Worm (Caenorhabditis elegans): Measurements from ENCODE around the gene F38B7.3.

F38B7.3 gene

ce11 chrV:11513432-11513831, 35.5 kb upstream of the F38B7.3 start, which contains the start of gene C55A6.3:
C55A6.3 (minus strand) TSS chrV:11513532.
- TF ChIP-seq lin-13 (GFP tag; optimal IDR thresholded peaks at IDR 0.05) (no peak), unc-62 (GFP tag; optimal IDR thresholded peaks at IDR 0.05 in 1 of 2) (peak in 1 of 2 experiments; percentile 34), unc-62 (tag; optimal IDR thresholded peaks at IDR 0.05) (no peak), daf-16 (GFP tag; optimal IDR thresholded peaks at IDR 0.05) (no peak), daf-16 (tag; optimal IDR thresholded peaks at IDR 0.05) (peak; percentile 9)

- no peak for TF ChIP-seq daf-16 (GFP tag; optimal IDR thresholded peaks at IDR 0.05)
- TF ChIP-seq daf-16 (tag; optimal IDR thresholded peaks at IDR 0.05): peak; percentile 15
- no peak for TF ChIP-seq zag-1 (tag; optimal IDR thresholded peaks at IDR 0.05)
- no peak for TF ChIP-seq Y105C5A.15 (GFP tag; IDR thresholded peaks at IDR 0.05)
- TF ChIP-seq nhr-28 (tag; optimal IDR thresholded peaks at IDR 0.05): peak; percentile 81
- peak; percentile 4 for TF ChIP-seq pqm-1 (tag; optimal IDR thresholded peaks at IDR 0.05)
Observed at ce11 chrV:11514677-11515076, 34.2 kb upstream of the F38B7.3 start, which contains the start of gene C55A6.6. C55A6.6 (minus strand) TSS chrV:11514737.

ce11 chrV:11515145-11515544, 33.8 kb upstream of the F38B7.3 start:
- TF ChIP-seq unc-62 (GFP tag; optimal IDR thresholded peaks at IDR 0.05 in 1 of 2) (peak in 1 of 2 experiments; percentile 98), unc-62 (tag; optimal IDR thresholded peaks at IDR 0.05) (no peak), lir-3 (tag; optimal IDR thresholded peaks at IDR 0.05) (no peak)

- TF ChIP-seq madf-5 (GFP tag; IDR thresholded peaks at IDR 0.05): no peak
- TF ChIP-seq nhr-28 (tag; optimal IDR thresholded peaks at IDR 0.05): peak; percentile 76
- TF ChIP-seq D1046.2 (GFP tag; IDR thresholded peaks at IDR 0.05): no peak
- no peak for TF ChIP-seq daf-16 (GFP tag; optimal IDR thresholded peaks at IDR 0.05)
- peak; percentile 44 for TF ChIP-seq daf-16 (tag; optimal IDR thresholded peaks at IDR 0.05)
- TF ChIP-seq nhr-25 (tag; optimal IDR thresholded peaks at IDR 0.05; ENCODE audit: borderline replicate concordance, insufficient read depth): no peak
Observed at ce11 chrV:11516141-11516591, 32.7 kb upstream of the F38B7.3 start, which contains the start of gene sdz-8. sdz-8 (minus strand) TSS chrV:11516191.

- TF ChIP-seq nhr-10 (tag; optimal IDR thresholded peaks at IDR 0.05) (no peak), ceh-32 (tag; optimal IDR thresholded peaks at IDR 0.05; ENCODE audit: poor library complexity) (no peak), ctbp-1 (GFP tag; IDR thresholded peaks at IDR 0.05) (no peak), mep-1 (tag; optimal IDR thresholded peaks at IDR 0.05) (no peak), ceh-44 (GFP tag; IDR thresholded peaks at IDR 0.05) (no peak), daf-16 (GFP tag; optimal IDR thresholded peaks at IDR 0.05) (no peak), daf-16 (tag; optimal IDR thresholded peaks at IDR 0.05) (no peak), saeg-2 (GFP tag; IDR thresholded peaks at IDR 0.05) (no peak)
Observed at ce11 chrV:11517789-11518188, 31.1 kb upstream of the F38B7.3 start, which contains the start of gene C55A6.4. C55A6.4 (minus strand) TSS chrV:11517889.

ce11 chrV:11520215-11520614, 28.7 kb upstream of the F38B7.3 start, which contains the start of the genes C55A6.11 and C55A6.7:
C55A6.11 (plus strand) TSS chrV:11520515.
C55A6.7 (minus strand) TSS chrV:11520530.
- TF ChIP-seq unc-62 (GFP tag; optimal IDR thresholded peaks at IDR 0.05 in 1 of 2) (peak in 1 of 2 experiments; percentile 86), unc-62 (tag; optimal IDR thresholded peaks at IDR 0.05) (no peak), set-16 (GFP tag; IDR thresholded peaks at IDR 0.05) (no peak), D1046.2 (GFP tag; IDR thresholded peaks at IDR 0.05) (no peak), F10B5.3 (tag; optimal IDR thresholded peaks at IDR 0.05) (no peak), Y5F2A.4 (GFP tag; optimal IDR thresholded peaks at IDR 0.05) (no peak), daf-16 (GFP tag; optimal IDR thresholded peaks at IDR 0.05) (no peak), daf-16 (tag; optimal IDR thresholded peaks at IDR 0.05) (peak; percentile 29)

ce11 chrV:11521448-11521847, 27.5 kb upstream of the F38B7.3 start, which contains the start of gene pafo-1:
pafo-1 (plus strand) TSS chrV:11521703.
- TF ChIP-seq R02D3.7 (tag; optimal IDR thresholded peaks at IDR 0.05) (no peak), hlh-11 (tag; optimal IDR thresholded peaks at IDR 0.05) (peak; percentile 85), ceh-32 (tag; optimal IDR thresholded peaks at IDR 0.05; ENCODE audit: poor library complexity) (peak; percentile 37), Y48G9A.11 (GFP tag; IDR thresholded peaks at IDR 0.05) (0 out of 2 replicates have a peak, but pooled peaks have one; percentile 27), F49E8.2 (tag; optimal IDR thresholded peaks at IDR 0.05; ENCODE audit: borderline replicate concordance) (peak; percentile 80), rbr-2 (tag; optimal IDR thresholded peaks at IDR 0.05) (peak; percentile 80), lir-3 (tag; optimal IDR thresholded peaks at IDR 0.05) (no peak), ZK337.2 (GFP tag; IDR thresholded peaks at IDR 0.05) (no peak), saeg-2 (GFP tag; IDR thresholded peaks at IDR 0.05) (0 out of 2 replicates have a peak, but pooled peaks have one; percentile 39), nhr-102 (tag; optimal IDR thresholded peaks at IDR 0.05) (peak; percentile 91), spr-3 (GFP tag; optimal IDR thresholded peaks at IDR 0.05) (peak; percentile 39), mes-2 (tag; optimal IDR thresholded peaks at IDR 0.05; ENCODE audit: poor library complexity, severe bottlenecking) (peak; percentile 90), tra-1 (GFP tag; IDR thresholded peaks at IDR 0.05) (no peak; the same call in 1 of the 2 replicates), nhr-28 (tag; optimal IDR thresholded peaks at IDR 0.05) (peak; percentile 79), ztf-11 (tag; optimal IDR thresholded peaks at IDR 0.05) (no peak), lin-1 (GFP tag; IDR thresholded peaks at IDR 0.05) (peak; percentile 50; the same call in 1 of the 2 replicates), daf-19 (GFP tag; conservative IDR thresholded peaks at IDR 0.05) (peak; percentile 66; the same call in 1 of the 2 replicates), hmg-1.1 (GFP tag; IDR thresholded peaks at IDR 0.05) (peak; percentile 81)

All from whole organism, L4 larva.